Worm (Caenorhabditis elegans) whole organism, L3 larva: ENCODE measurements around the gene B0336.13.
A peak's percentile ranks its signal among the peaks of the same experiment; 100 is the strongest.

Source experiments
- aly-2 ChIP-seq: fragments of 150-350 bp; optimal IDR thresholded peaks from 2 replicates; lab custom pipeline; 2014; ENCODE audit warnings: missing biosample characterization, missing genetic modification characterization
- ama-1 ChIP-seq: fragments of 150-350 bp; optimal IDR thresholded peaks from 2 replicates; lab custom pipeline; 2018
- ceh-16 ChIP-seq: sonication (generic microtip); optimal IDR thresholded peaks from 2 replicates; lab custom pipeline; 2017; ENCODE audit warnings: missing biosample characterization, missing genetic modification characterization
- ceh-28 ChIP-seq: fragments of 150-350 bp; optimal IDR thresholded peaks from 2 replicates; lab custom pipeline; 2014; ENCODE audit warnings: missing biosample characterization, missing genetic modification reagents, missing genetic modification characterization
- ceh-82 ChIP-seq: fragments of 150-350 bp; optimal IDR thresholded peaks from 2 replicates; lab custom pipeline; 2014; ENCODE audit warnings: missing biosample characterization, missing genetic modification characterization
- daf-12 ChIP-seq: fragments of 150-350 bp; optimal IDR thresholded peaks from 2 replicates; lab custom pipeline; 2014; ENCODE audit warnings: missing biosample characterization, missing genetic modification reagents, missing genetic modification characterization
- egl-27 ChIP-seq: sonication (generic microtip); optimal IDR thresholded peaks from 4 replicates; lab custom pipeline; 2017; ENCODE audit warnings: missing biosample characterization, missing genetic modification reagents, missing genetic modification characterization
- egl-5 ChIP-seq: fragments of 150-350 bp; optimal IDR thresholded peaks from 2 replicates; lab custom pipeline; 2017; ENCODE audit warnings: missing biosample characterization, missing genetic modification reagents, missing genetic modification characterization, inconsistent platforms
- elt-1 ChIP-seq: fragments of 150-350 bp; optimal IDR thresholded peaks from 2 replicates; lab custom pipeline; 2014; ENCODE audit warnings: missing biosample characterization, missing genetic modification characterization
- elt-2 ChIP-seq: sonication (generic microtip); optimal IDR thresholded peaks from 2 replicates; lab custom pipeline; 2016; ENCODE audit warnings: missing genetic modification reagents, mild to moderate bottlenecking, missing genetic modification characterization, missing compliant biosample characterization
- elt-3 ChIP-seq, 3 experiments: fragments of 150-350 bp in 1 of 3; sonication (generic microtip) in 2 of 3; optimal IDR thresholded peaks; 2 replicates in 2 of 3; 4 replicates in 1 of 3; lab custom pipeline; 2014 to 2017; ENCODE audit warnings: missing biosample characterization in 3 of 3, missing genetic modification characterization in 3 of 3
- eor-1 ChIP-seq, 2 experiments: fragments of 150-350 bp; optimal IDR thresholded peaks; 2 replicates each; lab custom pipeline; 2014 to 2018; ENCODE audit warnings: missing biosample characterization in 2 of 2, missing genetic modification characterization in 2 of 2
- fkh-10 ChIP-seq: sonication (generic microtip); optimal IDR thresholded peaks from 2 replicates; lab custom pipeline; 2017; ENCODE audit warnings: missing biosample characterization, missing genetic modification reagents, missing genetic modification characterization
- fkh-2 ChIP-seq: fragments of 150-350 bp; optimal IDR thresholded peaks from 2 replicates; lab custom pipeline; 2014; ENCODE audit warnings: missing biosample characterization, missing genetic modification reagents, missing genetic modification characterization
- lin-15B ChIP-seq: fragments of 150-350 bp; optimal IDR thresholded peaks from 2 replicates; lab custom pipeline; 2014; ENCODE audit warnings: missing biosample characterization, missing genetic modification characterization
- mdl-1 ChIP-seq: fragments of 150-350 bp; optimal IDR thresholded peaks from 2 replicates; lab custom pipeline; 2014; ENCODE audit warnings: missing biosample characterization, missing genetic modification characterization
- mml-1 ChIP-seq: fragments of 150-350 bp; sonication (generic microtip); optimal IDR thresholded peaks from 3 replicates; lab custom pipeline; 2014; ENCODE audit warnings: missing biosample characterization, missing genetic modification characterization
- nhr-11 ChIP-seq: fragments of 150-350 bp; optimal IDR thresholded peaks from 2 replicates; lab custom pipeline; 2014; ENCODE audit warnings: missing biosample characterization, missing genetic modification characterization
- nhr-23 ChIP-seq: fragments of 150-350 bp; optimal IDR thresholded peaks from 2 replicates; lab custom pipeline; 2014; ENCODE audit warnings: missing biosample characterization, missing genetic modification reagents, missing genetic modification characterization
- nhr-237 ChIP-seq: fragments of 150-350 bp; optimal IDR thresholded peaks from 2 replicates; lab custom pipeline; 2014; ENCODE audit warnings: missing biosample characterization, missing genetic modification characterization
- nhr-25 ChIP-seq: sonication (generic microtip); optimal IDR thresholded peaks from 2 replicates; lab custom pipeline; 2017; ENCODE audit warnings: missing biosample characterization, missing genetic modification characterization
- nhr-28 ChIP-seq: fragments of 150-350 bp; optimal IDR thresholded peaks from 2 replicates; lab custom pipeline; 2014; ENCODE audit warnings: missing biosample characterization, missing genetic modification characterization
- nhr-43 ChIP-seq: sonication (generic microtip); optimal IDR thresholded peaks from 2 replicates; lab custom pipeline; 2016; ENCODE audit warnings: mild to moderate bottlenecking, missing genetic modification characterization, missing compliant biosample characterization; ENCODE audit not compliant: poor library complexity, severe bottlenecking
- nhr-67 ChIP-seq: fragments of 150-350 bp; optimal IDR thresholded peaks from 2 replicates; lab custom pipeline; 2014; ENCODE audit warnings: missing biosample characterization, missing genetic modification characterization
- nhr-76 ChIP-seq: fragments of 150-350 bp; sonication (generic microtip); optimal IDR thresholded peaks from 5 replicates; lab custom pipeline; 2014; ENCODE audit warnings: missing biosample characterization, missing genetic modification characterization
- pha-4 ChIP-seq: fragments of 150-350 bp; optimal IDR thresholded peaks from 2 replicates; lab custom pipeline; 2014; ENCODE audit warnings: missing biosample characterization, missing genetic modification reagents, missing genetic modification characterization
- pqm-1 ChIP-seq: fragments of 150-350 bp; optimal IDR thresholded peaks from 2 replicates; lab custom pipeline; 2017; ENCODE audit warnings: missing biosample characterization, missing genetic modification characterization, inconsistent platforms
- sea-2 ChIP-seq: fragments of 150-350 bp; sonication (generic microtip); optimal IDR thresholded peaks from 4 replicates; lab custom pipeline; 2014; ENCODE audit warnings: missing biosample characterization, missing genetic modification reagents, missing genetic modification characterization
- snpc-4 ChIP-seq: fragments of 150-350 bp; optimal IDR thresholded peaks from 2 replicates; lab custom pipeline; 2014; ENCODE audit warnings: missing biosample characterization, missing genetic modification characterization
- unc-39 ChIP-seq: sonication (generic microtip); optimal IDR thresholded peaks from 4 replicates; lab custom pipeline; 2017; ENCODE audit warnings: missing biosample characterization, missing genetic modification characterization
- unc-62 ChIP-seq: fragments of 150-350 bp; sonication (generic microtip); optimal IDR thresholded peaks from 4 replicates; lab custom pipeline; 2014; ENCODE audit warnings: missing biosample characterization, missing genetic modification reagents, missing genetic modification characterization
- zag-1 ChIP-seq: fragments of 150-350 bp; optimal IDR thresholded peaks from 2 replicates; lab custom pipeline; 2014; ENCODE audit warnings: missing biosample characterization, missing genetic modification characterization
- ztf-11 ChIP-seq: fragments of 150-350 bp; optimal IDR thresholded peaks from 2 replicates; lab custom pipeline; 2014; ENCODE audit warnings: missing biosample characterization, missing genetic modification characterization

The B0336.13 gene

ce11 chrIII:5656941-5657340, 36.9 kb upstream of the B0336.13 start, which contains the start of gene sdz-21:
Gene sdz-21 (minus strand): TSS chrIII:5657041.
- TF ChIP-seq nhr-25 (tag; lab: Kevin White, UChicago) (no peak), egl-5 (tag; lab: Kevin White, UChicago) (no peak), egl-27 (no peak), pha-4 (tag; lab: Kevin White, UChicago) (no peak), elt-2 (tag; lab: Kevin White, UChicago) (no peak), nhr-237 (tag; lab: Kevin White, UChicago) (no peak), elt-3 (tag; optimal IDR thresholded peaks at IDR 0.05; lab: Kevin White, UChicago) (no peak), ceh-82 (no peak), zag-1 (tag; lab: Kevin White, UChicago) (no peak), eor-1 (tag; optimal IDR thresholded peaks at IDR 0.05; lab: Kevin White, UChicago) (no peak), mdl-1 (tag; lab: Kevin White, UChicago) (no peak), daf-12 (tag; lab: Kevin White, UChicago) (no peak), fkh-10 (GFP tag; lab: Kevin White, UChicago) (no peak), unc-39 (no peak), snpc-4 (no peak)
- TF ChIP-seq, all 47 proteins: peak for 0

ce11 chrIII:5660976-5661375, 32.9 kb upstream of the B0336.13 start, which contains the start of gene F54E7.6:
Gene F54E7.6 (minus strand): TSS chrIII:5661085.
- no peak for TF ChIP-seq pqm-1
- peak; percentile 46 for TF ChIP-seq nhr-23
- TF ChIP-seq nhr-43 = peak; percentile 3
- peak; percentile 87 for TF ChIP-seq nhr-25 (tag; lab: Kevin White, UChicago)
- no peak for TF ChIP-seq elt-3 (tag; optimal IDR thresholded peaks at IDR 0.05; lab: Kevin White, UChicago)
- TF ChIP-seq snpc-4 = no peak
- no peak for TF ChIP-seq fkh-2 (tag; lab: Kevin White, UChicago)
- TF ChIP-seq ama-1 = no peak

DNA sequence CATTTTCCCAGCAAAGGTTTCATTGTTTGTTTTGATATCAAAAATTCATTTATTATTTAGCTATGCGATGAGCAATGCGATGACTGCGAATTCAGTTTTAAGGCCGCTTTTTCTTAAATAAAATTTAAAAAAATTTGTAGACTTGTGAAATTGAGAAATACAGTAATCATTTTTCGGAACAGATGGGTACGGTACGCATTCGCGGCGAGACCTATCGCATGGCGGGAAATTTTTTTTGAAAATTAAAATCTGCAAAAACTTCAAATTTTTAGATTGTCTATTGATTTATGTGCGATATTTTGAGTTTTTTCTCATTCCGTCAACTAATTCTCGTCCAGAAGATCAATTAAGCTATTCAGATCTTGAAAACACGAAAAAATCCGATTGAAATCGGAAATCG, 30.3 kb upstream of the B0336.13 start:
- TF ChIP-seq ceh-28 (tag; lab: Kevin White, UChicago) (no peak), ceh-82 (no peak), fkh-10 (GFP tag; lab: Kevin White, UChicago) (no peak), nhr-67 (tag; lab: Kevin White, UChicago) (no peak), fkh-2 (tag; lab: Kevin White, UChicago) (no peak), eor-1 (tag; optimal IDR thresholded peaks at IDR 0.05; lab: Kevin White, UChicago) (no peak), elt-1 (no peak), egl-27 (no peak), nhr-76 (no peak), mdl-1 (tag; lab: Kevin White, UChicago) (no peak), snpc-4 (no peak), nhr-28 (no peak), aly-2 (tag; lab: Kevin White, UChicago) (no peak), unc-62 (GFP tag; lab: Kevin White, UChicago) (no peak), nhr-237 (tag; lab: Kevin White, UChicago) (no peak)

DNA sequence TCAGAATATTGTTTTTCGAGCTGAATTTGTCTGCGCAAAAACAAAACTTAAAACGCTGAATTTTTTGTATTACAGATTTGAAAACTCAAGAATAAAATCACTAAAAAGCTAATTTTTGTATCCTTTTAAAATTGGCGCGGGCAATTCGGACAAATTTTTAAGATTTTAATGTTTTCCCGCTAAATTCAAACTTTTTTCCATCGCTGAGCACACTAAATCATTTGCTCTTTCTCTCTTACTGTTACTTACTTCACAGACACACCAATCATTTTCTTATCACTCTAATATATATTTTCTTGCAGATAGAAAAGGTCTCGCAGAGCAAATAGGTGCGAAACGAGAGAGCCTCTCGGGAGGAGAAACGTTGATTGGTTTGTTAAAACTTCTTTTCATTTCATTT, 29.9 kb upstream of the B0336.13 start, which contains the start of gene par-3:
Gene par-3, plus strand, starts transcription at position 301 of the 400 bp plus-strand sequence.
- TF ChIP-seq zag-1 (tag; lab: Kevin White, UChicago) = no peak
- no peak for TF ChIP-seq egl-5 (tag; lab: Kevin White, UChicago)
- no peak for TF ChIP-seq mdl-1 (tag; lab: Kevin White, UChicago)

DNA sequence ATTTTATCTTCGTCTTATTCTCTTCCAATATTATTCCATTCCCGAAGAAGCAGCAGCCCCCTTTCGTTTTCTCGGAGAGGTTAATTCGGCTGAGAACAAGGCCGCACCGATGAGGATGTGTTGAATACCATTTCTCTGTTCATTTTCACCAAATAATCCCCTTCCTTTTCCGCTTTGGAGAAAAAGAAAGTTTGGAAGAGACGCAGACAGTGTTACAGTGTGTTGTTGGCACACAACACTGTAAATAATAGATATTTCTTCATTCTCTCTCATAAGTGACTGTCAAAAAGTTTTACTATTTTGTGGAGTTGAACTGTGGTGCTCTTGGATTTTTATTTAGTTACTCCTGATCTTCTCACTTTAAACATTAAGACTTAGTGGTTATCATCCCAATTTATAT, 28.6 kb upstream of the B0336.13 start:
- TF ChIP-seq pha-4 (tag; lab: Kevin White, UChicago) = peak; percentile 86
- no peak for TF ChIP-seq nhr-11 (tag; lab: Kevin White, UChicago)
- peak; percentile 58 for TF ChIP-seq nhr-25 (tag; lab: Kevin White, UChicago)

DNA sequence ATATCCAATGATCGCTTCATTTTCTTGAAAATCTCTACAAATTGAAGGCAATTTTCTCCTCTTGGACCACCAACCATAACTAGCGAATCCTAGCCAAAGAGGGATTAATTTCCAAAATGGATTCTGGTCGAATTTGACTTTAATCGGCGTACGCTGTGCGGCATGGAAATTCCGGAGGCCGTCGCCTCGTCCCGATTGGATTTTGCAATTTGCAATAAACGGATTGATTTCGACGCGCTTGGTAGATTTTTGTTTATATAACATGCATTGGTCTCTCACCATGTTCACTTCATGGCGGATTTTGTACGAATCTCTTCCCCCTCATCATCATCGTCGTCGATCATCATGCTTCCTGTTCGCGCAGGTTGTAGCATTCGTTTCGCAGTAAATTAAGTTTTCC, 28.1 kb upstream of the B0336.13 start:
- TF ChIP-seq nhr-25 (tag; lab: Kevin White, UChicago) (no peak), ceh-82 (no peak), mml-1 (tag; lab: Kevin White, UChicago) (no peak), aly-2 (tag; lab: Kevin White, UChicago) (no peak), fkh-2 (tag; lab: Kevin White, UChicago) (no peak), ceh-16 (tag; lab: Kevin White, UChicago) (no peak), nhr-237 (tag; lab: Kevin White, UChicago) (no peak), elt-1 (no peak), lin-15B (no peak), egl-5 (tag; lab: Kevin White, UChicago) (no peak), ztf-11 (tag; lab: Kevin White, UChicago) (no peak), sea-2 (no peak), pha-4 (tag; lab: Kevin White, UChicago) (no peak)
